Fruit fly (Drosophila melanogaster) Kc167 (cell line): ENCODE data around the gene olf413.

Experiments
- Sin3A ChIP-seq: fragments of >200 bp; optimal IDR thresholded peaks from 2 replicates; lab custom pipeline; 2018; ENCODE audit warnings: missing external identifiers
- h ChIP-seq: fragments of >200 bp; optimal IDR thresholded peaks from 3 replicates; lab custom pipeline; 2018; ENCODE audit warnings: missing external identifiers
- insv ChIP-seq: fragments of >200 bp; optimal IDR thresholded peaks from 3 replicates; lab custom pipeline; 2018; ENCODE audit warnings: missing external identifiers
- ttk ChIP-seq: sonication (Bioruptor generic); optimal IDR thresholded peaks from 2 replicates; lab custom pipeline; 2017; ENCODE audit warnings: missing external identifiers

- TF ChIP-seq h: no peak
- no peak for TF ChIP-seq ttk (lab: Kevin White, UChicago)
- no peak for TF ChIP-seq insv
- TF ChIP-seq Sin3A: no peak
Observed at dm6 chr3L:22192214-22192924, 56.5 kb downstream of the olf413 start.
